Worm (Caenorhabditis elegans): ENCODE data around the gene ppm-1.H.

ce11 chrIV:12289149-12289548 is 21.0 kb upstream of the ppm-1.H start, which contains the start of gene C42C1.9:
- TF ChIP-seq nhr-76 (tag; optimal IDR thresholded peaks at IDR 0.05) (no peak), lin-32 (GFP tag; optimal IDR thresholded peaks at IDR 0.05) (no peak), unc-62 (GFP tag; optimal IDR thresholded peaks at IDR 0.05) (no peak), blmp-1 (tag; optimal IDR thresholded peaks at IDR 0.05) (no peak), ces-1 (GFP tag; optimal IDR thresholded peaks at IDR 0.05) (no peak)
